Worm (Caenorhabditis elegans) whole organism, early embryonic: ENCODE data around the gene F47F2.1.

Experiments
- B0310.2 ChIP-seq: sonication (generic microtip); optimal IDR thresholded peaks from 2 replicates; lab custom pipeline; 2016; ENCODE audit warnings: mild to moderate bottlenecking, missing genetic modification characterization, missing compliant biosample characterization
- F13C5.2 ChIP-seq: sonication (generic microtip); optimal IDR thresholded peaks from 2 replicates; lab custom pipeline; 2017; ENCODE audit warnings: mild to moderate bottlenecking, missing genetic modification characterization, inconsistent platforms, missing compliant biosample characterization
- aly-1 ChIP-seq: sonication (generic microtip); optimal IDR thresholded peaks from 2 replicates; lab custom pipeline; 2016; ENCODE audit warnings: missing genetic modification characterization, missing compliant biosample characterization
- ama-1 ChIP-seq: fragments of 150-350 bp; optimal IDR thresholded peaks from 2 replicates; lab custom pipeline; 2014
- ceh-13 ChIP-seq: fragments of 200-800 bp; sonication (Bioruptor generic); optimal IDR thresholded peaks from 2 replicates; lab custom pipeline; 2018; ENCODE audit warnings: mild to moderate bottlenecking, missing genetic modification characterization, missing compliant biosample characterization
- ceh-36 ChIP-seq: sonication (generic microtip); optimal IDR thresholded peaks from 2 replicates; lab custom pipeline; 2016; ENCODE audit warnings: missing genetic modification characterization, inconsistent platforms, missing compliant biosample characterization
- ets-7 ChIP-seq: sonication (generic microtip); optimal IDR thresholded peaks from 2 replicates; lab custom pipeline; 2016; ENCODE audit warnings: missing genotype, missing genetic modification characterization, missing compliant biosample characterization
- flt-1 ChIP-seq: fragments of 200-800 bp; sonication (Bioruptor generic); IDR thresholded peaks from 2 replicates; pipeline ENCODE4 v1.3.6; 2022; ENCODE audit warnings: missing genetic modification characterization, missing compliant biosample characterization
- hmbx-1 ChIP-seq: sonication (generic microtip); optimal IDR thresholded peaks from 2 replicates; lab custom pipeline; 2016; ENCODE audit warnings: mild to moderate bottlenecking, missing genetic modification characterization, missing compliant biosample characterization
- hmg-4 ChIP-seq: fragments of 200-800 bp; sonication (Bioruptor generic); optimal IDR thresholded peaks from 2 replicates; lab custom pipeline; 2018; ENCODE audit warnings: mild to moderate bottlenecking, missing genetic modification characterization, missing compliant biosample characterization
- hnd-1 ChIP-seq: sonication (generic microtip); optimal IDR thresholded peaks from 2 replicates; lab custom pipeline; 2016; ENCODE audit warnings: missing genetic modification characterization, missing compliant biosample characterization
- pes-1 ChIP-seq: fragments of 200-800 bp; sonication (Bioruptor generic); IDR thresholded peaks from 2 replicates; pipeline ENCODE4 v1.3.6; 2022; ENCODE audit warnings: missing genetic modification reagents, missing genetic modification characterization, missing compliant biosample characterization
- scrt-1 ChIP-seq: fragments of 200-800 bp; sonication (Bioruptor generic); IDR thresholded peaks from 2 replicates; pipeline ENCODE4 v1.3.6; 2022; ENCODE audit warnings: missing genetic modification characterization, missing compliant biosample characterization
- sea-1 ChIP-seq: fragments of 200-800 bp; sonication (Bioruptor generic); conservative IDR thresholded peaks from 2 replicates; pipeline ENCODE4 v1.3.6; 2022; ENCODE audit warnings: missing genetic modification characterization, missing compliant biosample characterization
- tbx-11 ChIP-seq: fragments of 200-800 bp; sonication (Bioruptor generic); IDR thresholded peaks from 2 replicates; pipeline ENCODE4 v1.3.6; 2022; ENCODE audit warnings: missing genetic modification characterization, missing compliant biosample characterization
- tbx-37 ChIP-seq: fragments of 200-800 bp; sonication (Bioruptor generic); conservative IDR thresholded peaks from 2 replicates; pipeline ENCODE4 v1.3.6; 2022; ENCODE audit warnings: missing genetic modification reagents, missing genetic modification characterization, missing compliant biosample characterization
- tra-4 ChIP-seq: sonication (generic microtip); optimal IDR thresholded peaks from 2 replicates; lab custom pipeline; 2017; ENCODE audit warnings: missing genetic modification characterization, missing compliant biosample characterization

The F47F2.1 gene

ce11 chrX:3838670-3839069 is 39.7 kb upstream of the F47F2.1 start:
- TF ChIP-seq flt-1 (GFP tag; lab: Robert Waterston, UW) (no peak), pes-1 (GFP tag; lab: Robert Waterston, UW) (no peak), tra-4 (tag; lab: Kevin White, UChicago) (no peak), aly-1 (tag; lab: Kevin White, UChicago) (no peak), ceh-13 (GFP tag; lab: Kevin White, UChicago) (no peak), hmg-4 (no peak), hnd-1 (tag; lab: Kevin White, UChicago) (no peak), ets-7 (tag; lab: Kevin White, UChicago) (no peak), scrt-1 (GFP tag; lab: Robert Waterston, UW) (no peak), sea-1 (GFP tag; lab: Robert Waterston, UW) (no peak), tbx-37 (no peak), F13C5.2 (tag; lab: Kevin White, UChicago) (no peak), ama-1 (lab: Kevin White, UChicago) (no peak)

ce11 chrX:3839172-3839571 is 39.2 kb upstream of the F47F2.1 start:
- TF ChIP-seq hnd-1 (tag; lab: Kevin White, UChicago) (no peak), pes-1 (GFP tag; lab: Robert Waterston, UW) (no peak), hmbx-1 (tag; lab: Kevin White, UChicago) (no peak), sea-1 (GFP tag; lab: Robert Waterston, UW) (no peak), flt-1 (GFP tag; lab: Robert Waterston, UW) (no peak), scrt-1 (GFP tag; lab: Robert Waterston, UW) (no peak), ceh-36 (tag; lab: Kevin White, UChicago) (no peak), tbx-37 (no peak), hmg-4 (no peak), ets-7 (tag; lab: Kevin White, UChicago) (no peak), tbx-11 (GFP tag; lab: Robert Waterston, UW) (no peak)

ce11 chrX:3842398-3842896 is 35.9 kb upstream of the F47F2.1 start, which contains the start of gene ttr-48:
TSS of gene ttr-48 (minus strand) at chrX:3842448.
- TF ChIP-seq ceh-36 (tag; lab: Kevin White, UChicago), result no peak

ce11 chrX:3853901-3854300 is 24.4 kb upstream of the F47F2.1 start:
- TF ChIP-seq tbx-37 (no peak), ceh-13 (GFP tag; lab: Kevin White, UChicago) (no peak), tra-4 (tag; lab: Kevin White, UChicago) (no peak), hmbx-1 (tag; lab: Kevin White, UChicago) (no peak), hnd-1 (tag; lab: Kevin White, UChicago) (no peak), tbx-11 (GFP tag; lab: Robert Waterston, UW) (no peak), sea-1 (GFP tag; lab: Robert Waterston, UW) (no peak), F13C5.2 (tag; lab: Kevin White, UChicago) (no peak), B0310.2 (tag; lab: Kevin White, UChicago) (no peak), flt-1 (GFP tag; lab: Robert Waterston, UW) (no peak), aly-1 (tag; lab: Kevin White, UChicago) (no peak)

ce11 chrX:3855717-3856116 is 22.6 kb upstream of the F47F2.1 start:
- TF ChIP-seq F13C5.2 (tag; lab: Kevin White, UChicago) (no peak), tbx-11 (GFP tag; lab: Robert Waterston, UW) (no peak), pes-1 (GFP tag; lab: Robert Waterston, UW) (no peak), B0310.2 (tag; lab: Kevin White, UChicago) (no peak), ama-1 (lab: Kevin White, UChicago) (no peak), flt-1 (GFP tag; lab: Robert Waterston, UW) (no peak), sea-1 (GFP tag; lab: Robert Waterston, UW) (no peak), aly-1 (tag; lab: Kevin White, UChicago) (no peak), tbx-37 (no peak), ceh-13 (GFP tag; lab: Kevin White, UChicago) (no peak), ets-7 (tag; lab: Kevin White, UChicago) (no peak)

- no peak for TF ChIP-seq F13C5.2 (tag; lab: Kevin White, UChicago)
- TF ChIP-seq hmg-4, result no peak
- TF ChIP-seq tra-4 (tag; lab: Kevin White, UChicago), result no peak
- no peak for TF ChIP-seq hmbx-1 (tag; lab: Kevin White, UChicago)
- TF ChIP-seq hnd-1 (tag; lab: Kevin White, UChicago), result no peak
- TF ChIP-seq sea-1 (GFP tag; lab: Robert Waterston, UW), result no peak
- no peak for TF ChIP-seq aly-1 (tag; lab: Kevin White, UChicago)
- TF ChIP-seq flt-1 (GFP tag; lab: Robert Waterston, UW), result no peak
- TF ChIP-seq pes-1 (GFP tag; lab: Robert Waterston, UW), result no peak
- no peak for TF ChIP-seq B0310.2 (tag; lab: Kevin White, UChicago)
- no peak for TF ChIP-seq tbx-37
- no peak for TF ChIP-seq ets-7 (tag; lab: Kevin White, UChicago)
- TF ChIP-seq ceh-36 (tag; lab: Kevin White, UChicago), result no peak
- no peak for TF ChIP-seq tbx-11 (GFP tag; lab: Robert Waterston, UW)
- TF ChIP-seq ceh-13 (GFP tag; lab: Kevin White, UChicago), result no peak
- no peak for TF ChIP-seq ama-1 (lab: Kevin White, UChicago)
- TF ChIP-seq scrt-1 (GFP tag; lab: Robert Waterston, UW), result no peak
Observed at ce11 chrX:3857697-3858096, 20.6 kb upstream of the F47F2.1 start, which contains the start of gene ceh-18. TSS of gene ceh-18 (minus strand) at chrX:3857797.

ce11 chrX:3858355-3858754 is 20.0 kb upstream of the F47F2.1 start:
- no peak for TF ChIP-seq tbx-37

- no peak for TF ChIP-seq hmbx-1 (tag; lab: Kevin White, UChicago)
- TF ChIP-seq F13C5.2 (tag; lab: Kevin White, UChicago), result no peak
- TF ChIP-seq flt-1 (GFP tag; lab: Robert Waterston, UW), result no peak
- no peak for TF ChIP-seq hnd-1 (tag; lab: Kevin White, UChicago)
- no peak for TF ChIP-seq B0310.2 (tag; lab: Kevin White, UChicago)
- no peak for TF ChIP-seq tbx-37
- TF ChIP-seq aly-1 (tag; lab: Kevin White, UChicago), result no peak
- TF ChIP-seq tra-4 (tag; lab: Kevin White, UChicago), result no peak
- no peak for TF ChIP-seq pes-1 (GFP tag; lab: Robert Waterston, UW)
- TF ChIP-seq ets-7 (tag; lab: Kevin White, UChicago), result no peak
- TF ChIP-seq ceh-36 (tag; lab: Kevin White, UChicago), result no peak
- TF ChIP-seq sea-1 (GFP tag; lab: Robert Waterston, UW), result no peak
- TF ChIP-seq ama-1 (lab: Kevin White, UChicago), result no peak
- TF ChIP-seq hmg-4, result no peak
- no peak for TF ChIP-seq ceh-13 (GFP tag; lab: Kevin White, UChicago)
- no peak for TF ChIP-seq tbx-11 (GFP tag; lab: Robert Waterston, UW)
Observed at ce11 chrX:3859449-3859848, 18.9 kb upstream of the F47F2.1 start.
